Fruit fly (Drosophila melanogaster): ENCODE measurements around the gene Cht2.

dm6 chr3L:1726747-1727146 lies 29.0 kb downstream of the Cht2 start:
- TF ChIP-seq Abd-B (GFP tag; optimal IDR thresholded peaks at IDR 0.05) (no peak), N (GFP tag; optimal IDR thresholded peaks at IDR 0.05) (no peak), rgr (GFP tag; optimal IDR thresholded peaks at IDR 0.05) (no peak), pan (optimal IDR thresholded peaks at IDR 0.05) (no peak), Mio (GFP tag; optimal IDR thresholded peaks at IDR 0.05) (no peak), CrebA (GFP tag; optimal IDR thresholded peaks at IDR 0.05; ENCODE audit: borderline replicate concordance) (no peak)
